Worm (Caenorhabditis elegans): ENCODE measurements around the gene W09D10.5.

W09D10.5 gene

DNA sequence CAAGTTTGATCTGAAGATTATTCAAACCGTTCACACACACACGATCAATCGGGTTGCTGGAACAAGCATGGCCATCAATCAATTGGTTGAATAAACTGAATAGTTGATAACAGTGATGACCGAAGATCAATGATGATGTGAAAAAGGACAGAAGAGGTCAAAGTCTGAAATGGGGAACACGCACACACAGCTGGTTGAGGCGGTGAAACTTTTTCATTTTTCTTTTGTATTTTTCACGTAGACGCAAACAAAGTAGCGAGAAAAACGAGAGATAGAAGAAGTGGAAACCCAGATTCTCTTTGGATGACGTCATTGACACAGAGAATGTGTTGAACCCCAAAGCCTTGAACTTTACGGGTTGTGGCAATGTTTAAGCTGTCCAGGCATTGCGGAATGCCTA lies 6.1 kb upstream of the W09D10.5 start (continued):
- TF ChIP-seq mcd-1 (GFP tag; IDR thresholded peaks at IDR 0.05): peak; percentile 6; the same call in 1 of the 2 replicates
- TF ChIP-seq akir-1 (GFP tag; optimal IDR thresholded peaks at IDR 0.05): no peak
- TF ChIP-seq nhr-120 (GFP tag; IDR thresholded peaks at IDR 0.05): no peak
- TF ChIP-seq egl-44 (GFP tag; IDR thresholded peaks at IDR 0.05): no peak
- TF ChIP-seq snpc-1.3 (tag; optimal IDR thresholded peaks at IDR 0.05; ENCODE audit: insufficient read depth): no peak
- TF ChIP-seq snpc-3.4 (tag; optimal IDR thresholded peaks at IDR 0.05): no peak
- no peak for TF ChIP-seq zfh-2 (GFP tag; conservative IDR thresholded peaks at IDR 0.05)
- peak; percentile 53; the same call in 1 of the 2 replicates for TF ChIP-seq C06A6.2 (GFP tag; conservative IDR thresholded peaks at IDR 0.05)
- TF ChIP-seq tlf-1 (GFP tag; optimal IDR thresholded peaks at IDR 0.05): peak; percentile 24
- TF ChIP-seq athp-1 (tag; optimal IDR thresholded peaks at IDR 0.05): no peak
- peak; percentile 3 for TF ChIP-seq ztf-18 (tag; optimal IDR thresholded peaks at IDR 0.05)
- peak; percentile 71 for TF ChIP-seq K11D2.4 (GFP tag; IDR thresholded peaks at IDR 0.05)
- no peak for TF ChIP-seq B0019.2 (GFP tag; conservative IDR thresholded peaks at IDR 0.05)
- TF ChIP-seq snpc-4 (GFP tag; optimal IDR thresholded peaks at IDR 0.05): no peak
- TF ChIP-seq snpc-4 (tag; optimal IDR thresholded peaks at IDR 0.05): peak in 2 of 4 experiments; percentile 4 to 19
- TF ChIP-seq cebp-1 (GFP tag; IDR thresholded peaks at IDR 0.05): no peak
- TF ChIP-seq cebp-1 (tag; optimal IDR thresholded peaks at IDR 0.05): peak; percentile 63

DNA sequence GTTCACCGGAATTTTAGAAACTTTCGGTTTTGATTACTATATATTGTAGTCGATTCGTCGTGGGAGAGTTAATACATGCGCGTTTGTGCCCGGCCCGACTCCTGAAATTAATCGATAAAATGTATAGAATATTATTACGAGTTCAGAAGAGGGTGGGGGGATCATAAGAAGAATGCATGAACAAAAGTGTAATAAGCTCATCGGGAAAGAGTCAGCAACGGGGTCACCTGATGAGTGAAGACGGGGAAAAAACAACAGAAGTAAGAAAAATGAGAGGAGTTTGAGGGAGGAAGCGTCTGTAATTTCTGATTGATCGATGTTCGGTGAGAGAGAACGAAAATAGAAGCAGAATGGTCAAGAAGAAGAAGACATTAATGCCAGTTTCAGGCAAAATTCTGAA lies 4.8 kb upstream of the W09D10.5 start, which contains the start of gene W09D10.4:
W09D10.4 (minus strand) TSS at position 101 of the 400 bp plus-strand sequence.
- no peak for TF ChIP-seq cebp-1 (GFP tag; IDR thresholded peaks at IDR 0.05)
- peak; percentile 4 for TF ChIP-seq cebp-1 (tag; optimal IDR thresholded peaks at IDR 0.05)
- no peak for TF ChIP-seq attf-5 (GFP tag; optimal IDR thresholded peaks at IDR 0.05)

DNA sequence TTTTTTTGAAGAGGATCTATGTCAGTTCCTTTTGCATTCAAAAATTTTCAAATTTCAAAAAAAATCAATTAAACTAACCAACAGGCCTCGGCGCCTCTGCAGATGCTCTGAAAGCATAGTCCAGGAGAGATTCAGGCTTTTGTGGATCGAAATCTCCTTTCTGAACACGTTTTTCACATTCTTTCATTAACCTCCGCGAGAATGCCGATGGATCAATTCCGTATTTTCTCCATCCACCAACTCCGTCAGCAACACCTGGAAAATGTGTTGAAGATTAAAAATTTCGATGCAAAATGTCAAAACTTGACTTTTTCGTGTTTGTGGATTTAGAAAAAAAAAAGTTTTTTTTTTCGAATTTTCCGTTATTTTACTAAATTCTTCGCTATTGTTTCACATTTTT lies 3.2 kb upstream of the W09D10.5 start:
- no peak for TF ChIP-seq snpc-4 (GFP tag; optimal IDR thresholded peaks at IDR 0.05)
- no peak for TF ChIP-seq snpc-4 (tag; optimal IDR thresholded peaks at IDR 0.05)
- TF ChIP-seq cebp-1 (GFP tag; IDR thresholded peaks at IDR 0.05): no peak
- TF ChIP-seq cebp-1 (tag; optimal IDR thresholded peaks at IDR 0.05): peak; percentile 23
- TF ChIP-seq let-526 (GFP tag; IDR thresholded peaks at IDR 0.05): 0 out of 2 replicates have a peak, but pooled peaks have one; percentile 15
- no peak for TF ChIP-seq egrh-3 (GFP tag; IDR thresholded peaks at IDR 0.05)
- TF ChIP-seq K11D2.4 (GFP tag; IDR thresholded peaks at IDR 0.05): 0 out of 2 replicates have a peak, but pooled peaks have one; percentile 24
- 0 out of 2 replicates have a peak, but pooled peaks have one; percentile 31 for TF ChIP-seq madf-3 (GFP tag; IDR thresholded peaks at IDR 0.05)
- TF ChIP-seq madf-6 (GFP tag; IDR thresholded peaks at IDR 0.05): 0 out of 2 replicates have a peak, but pooled peaks have one; percentile 28
- no peak for TF ChIP-seq ztf-6 (GFP tag; IDR thresholded peaks at IDR 0.05)
- TF ChIP-seq ekl-4 (GFP tag; IDR thresholded peaks at IDR 0.05): 0 out of 2 replicates have a peak, but pooled peaks have one; percentile 51
- TF ChIP-seq repo-1 (tag; optimal IDR thresholded peaks at IDR 0.05): peak; percentile 6
- TF ChIP-seq sea-2 (GFP tag; IDR thresholded peaks at IDR 0.05): 0 out of 2 replicates have a peak, but pooled peaks have one; percentile 36
- 0 out of 2 replicates have a peak, but pooled peaks have one; percentile 21 for TF ChIP-seq nfyb-1 (GFP tag; IDR thresholded peaks at IDR 0.05)
- TF ChIP-seq zim-3 (tag; optimal IDR thresholded peaks at IDR 0.05): peak; percentile 12

DNA sequence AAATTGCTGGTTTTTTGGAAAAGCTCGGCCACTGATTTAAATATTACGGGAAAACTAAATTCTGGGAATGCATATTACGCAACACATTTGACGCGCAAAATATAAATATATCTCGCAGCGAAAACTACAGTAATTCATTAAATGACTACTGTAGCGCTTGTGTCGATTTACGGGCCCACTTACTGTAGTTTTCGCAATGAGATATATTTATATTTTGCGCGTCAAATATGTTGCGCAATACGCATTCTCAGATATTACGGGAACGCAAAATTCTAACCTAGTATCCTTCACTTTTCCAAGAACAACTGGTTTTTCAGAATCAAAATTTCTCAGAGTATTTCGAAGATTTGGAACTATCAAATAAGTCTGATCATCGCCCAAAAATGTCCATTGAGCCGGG lies 1.7 kb downstream of the W09D10.5 start:
- no peak for TF ChIP-seq zim-3 (tag; optimal IDR thresholded peaks at IDR 0.05)
- TF ChIP-seq lsl-1 (GFP tag; optimal IDR thresholded peaks at IDR 0.05): peak; percentile 45

DNA sequence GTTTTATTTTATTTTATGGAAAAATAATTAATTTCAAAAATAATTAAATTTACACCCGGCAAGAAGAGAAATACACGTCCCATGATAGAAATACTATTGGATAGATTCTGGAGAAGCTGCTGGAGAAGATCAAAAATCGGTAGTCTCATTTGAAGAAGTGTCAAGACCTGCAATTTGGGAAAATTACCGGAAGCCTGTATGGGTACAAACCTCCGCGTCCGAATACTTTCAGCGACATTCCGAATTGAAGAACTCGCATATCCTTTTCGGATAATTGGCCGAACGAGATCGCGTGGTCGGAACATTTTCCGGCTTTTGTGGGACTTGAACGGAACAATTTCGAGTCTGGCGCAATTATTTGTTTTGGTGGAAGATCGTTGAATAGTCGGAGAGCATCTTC lies 2.9 kb downstream of the W09D10.5 start:
- no peak for TF ChIP-seq T26A5.8 (tag; optimal IDR thresholded peaks at IDR 0.05)
- peak; percentile 53; the same call in 1 of the 2 replicates for TF ChIP-seq nfyb-1 (GFP tag; IDR thresholded peaks at IDR 0.05)
- no peak for TF ChIP-seq ama-1 (optimal IDR thresholded peaks at IDR 0.05)
- no peak for TF ChIP-seq ama-1 (GFP tag; optimal IDR thresholded peaks at IDR 0.05)
- TF ChIP-seq madf-3 (GFP tag; IDR thresholded peaks at IDR 0.05): 0 out of 2 replicates have a peak, but pooled peaks have one; percentile 31
- no peak for TF ChIP-seq snpc-3.4 (tag; optimal IDR thresholded peaks at IDR 0.05)
- TF ChIP-seq madf-6 (GFP tag; IDR thresholded peaks at IDR 0.05): peak; percentile 22; the same call in 1 of the 2 replicates
- TF ChIP-seq attf-3 (GFP tag; conservative IDR thresholded peaks at IDR 0.05): no peak
- peak; percentile 37 for TF ChIP-seq ztf-18 (tag; optimal IDR thresholded peaks at IDR 0.05)
- TF ChIP-seq ccch-3 (GFP tag; optimal IDR thresholded peaks at IDR 0.05): no peak
- no peak for TF ChIP-seq mcd-1 (GFP tag; IDR thresholded peaks at IDR 0.05)
- TF ChIP-seq mxl-1 (tag; optimal IDR thresholded peaks at IDR 0.05): no peak
- TF ChIP-seq F37B4.10 (GFP tag; IDR thresholded peaks at IDR 0.05): no peak
- 0 out of 2 replicates have a peak, but pooled peaks have one; percentile 52 for TF ChIP-seq Y79H2A.3 (GFP tag; conservative IDR thresholded peaks at IDR 0.05)
- no peak for TF ChIP-seq sea-2 (GFP tag; IDR thresholded peaks at IDR 0.05)
- TF ChIP-seq C06A6.2 (GFP tag; conservative IDR thresholded peaks at IDR 0.05): no peak
- no peak for TF ChIP-seq B0035.1 (tag; optimal IDR thresholded peaks at IDR 0.05)

All from whole organism, young adult.